Fruit fly (Drosophila melanogaster) whole organism, embryonic: ENCODE data around the gene CG31949.

Source experiments
- CG15696 ChIP-seq: fragments of 200-800 bp; sonication (Bioruptor generic); optimal IDR thresholded peaks from 2 replicates; lab custom pipeline; 2019; ENCODE audit warnings: missing biosample characterization, mild to moderate bottlenecking, missing genetic modification characterization, moderate library complexity
- CG31388 ChIP-seq: fragments of 200-800 bp; sonication (Bioruptor generic); optimal IDR thresholded peaks from 2 replicates; lab custom pipeline; 2016; ENCODE audit warnings: missing biosample characterization, missing genetic modification characterization
- CG42726 ChIP-seq: fragments of 200-800 bp; sonication (Bioruptor generic); IDR thresholded peaks from 2 replicates; pipeline ENCODE4 v1.3.6; 2022; ENCODE audit warnings: missing biosample characterization, missing genetic modification characterization; ENCODE audit not compliant: partially characterized antibody
- Dp ChIP-seq: fragments of 200-800 bp; sonication (Bioruptor generic); optimal IDR thresholded peaks from 2 replicates; lab custom pipeline; 2018; ENCODE audit warnings: missing biosample characterization, mild to moderate bottlenecking, missing genetic modification characterization, moderate library complexity
- E2f1 ChIP-seq: fragments of 200-800 bp; sonication (Bioruptor generic); IDR thresholded peaks from 2 replicates; pipeline ENCODE4 v1.3.6; 2022; ENCODE audit warnings: missing biosample characterization, missing genetic modification characterization
- E2f2 ChIP-seq: fragments of 200-800 bp; sonication (Bioruptor generic); IDR thresholded peaks from 2 replicates; pipeline ENCODE4 v1.3.6; 2022; ENCODE audit warnings: missing biosample characterization, missing genetic modification characterization
- Gsc ChIP-seq: fragments of 200-800 bp; sonication (Bioruptor generic); IDR thresholded peaks from 2 replicates; pipeline ENCODE4 v1.3.6; 2022; ENCODE audit warnings: missing biosample characterization, missing genetic modification characterization
- Neu2 ChIP-seq: fragments of 200-800 bp; sonication (Bioruptor generic); optimal IDR thresholded peaks from 3 replicates; lab custom pipeline; 2016; ENCODE audit warnings: missing biosample characterization, missing genetic modification characterization, borderline replicate concordance
- Oaz ChIP-seq: fragments of 200-800 bp; sonication (Bioruptor generic); IDR thresholded peaks from 2 replicates; pipeline ENCODE4 v1.3.6; 2022; ENCODE audit warnings: missing biosample characterization, missing genetic modification characterization
- ems ChIP-seq: fragments of 200-800 bp; sonication (Bioruptor generic); optimal IDR thresholded peaks from 3 replicates; lab custom pipeline; 2016; ENCODE audit warnings: missing biosample characterization, missing genetic modification characterization
- luna ChIP-seq: fragments of 200-800 bp; sonication (Bioruptor generic); optimal IDR thresholded peaks from 2 replicates; lab custom pipeline; 2016; ENCODE audit warnings: missing biosample characterization, missing genetic modification characterization
- slp2 ChIP-seq: fragments of 200-800 bp; sonication (Bioruptor generic); optimal IDR thresholded peaks from 2 replicates; lab custom pipeline; 2016; ENCODE audit warnings: missing biosample characterization, missing genetic modification characterization
- so ChIP-seq: fragments of 200-800 bp; sonication (Bioruptor generic); IDR thresholded peaks from 3 replicates; pipeline ENCODE4 v1.3.6; 2022; ENCODE audit warnings: missing biosample characterization, missing genetic modification characterization
- vvl ChIP-seq: fragments of 200-800 bp; sonication (Bioruptor generic); IDR thresholded peaks from 2 replicates; pipeline ENCODE4 v1.3.6; 2022; ENCODE audit warnings: missing biosample characterization, missing genetic modification characterization

- TF ChIP-seq luna (no peak), E2f2 (GFP tag; lab: Robert Waterston, UW) (no peak), Dp (no peak), CG31388 (GFP tag; lab: Kevin White, UChicago) (no peak), vvl (GFP tag; lab: Robert Waterston, UW) (no peak), Oaz (GFP tag; lab: Robert Waterston, UW) (no peak), E2f1 (GFP tag; lab: Robert Waterston, UW) (no peak), slp2 (GFP tag; lab: Kevin White, UChicago) (no peak), so (no peak), CG15696 (no peak), ems (GFP tag; lab: Kevin White, UChicago) (no peak), Gsc (no peak), CG42726 (no peak), Neu2 (GFP tag; lab: Kevin White, UChicago) (no peak)
Observed at dm6 chr2L:2307648-2308047, 7.7 kb downstream of the CG31949 start, which contains the start of gene CG16995.
